Fruit fly (Drosophila melanogaster): ENCODE data around the gene ome.

The ome gene

dm6 chr3L:14672387-14673110 is at the start of gene ome, which contains the start of gene CG43121:
TSS of gene ome (plus strand) at chr3L:14672839.
TSS of gene CG43121 (minus strand) at chr3L:14672437.
- TF ChIP-seq Hr83 (GFP tag; optimal IDR thresholded peaks at IDR 0.05; ENCODE audit: poor library complexity, severe bottlenecking) = peak; percentile 95
- TF ChIP-seq usp (GFP tag; optimal IDR thresholded peaks at IDR 0.05) = no peak
- peak; percentile 57 for TF ChIP-seq h (GFP tag; optimal IDR thresholded peaks at IDR 0.05)
- TF ChIP-seq Abd-B (GFP tag; optimal IDR thresholded peaks at IDR 0.05) = no peak
- no peak for TF ChIP-seq dmrt93B (GFP tag; optimal IDR thresholded peaks at IDR 0.05)
- peak; percentile 27 for TF ChIP-seq HLH106 (tag; optimal IDR thresholded peaks at IDR 0.05)
- TF ChIP-seq CG9705 (GFP tag; optimal IDR thresholded peaks at IDR 0.05) = peak; percentile 23
- TF ChIP-seq brk (GFP tag; optimal IDR thresholded peaks at IDR 0.05) = no peak
- no peak for TF ChIP-seq tai (GFP tag; optimal IDR thresholded peaks at IDR 0.05)
- no peak for TF ChIP-seq pan (optimal IDR thresholded peaks at IDR 0.05)
- TF ChIP-seq Mio (GFP tag; optimal IDR thresholded peaks at IDR 0.05) = peak; percentile 22
- TF ChIP-seq Vsx2 (GFP tag; optimal IDR thresholded peaks at IDR 0.05; ENCODE audit: partially characterized antibody) = no peak
- peak; percentile 32 for TF ChIP-seq psq (GFP tag; optimal IDR thresholded peaks at IDR 0.05)
- TF ChIP-seq woc (GFP tag; optimal IDR thresholded peaks at IDR 0.05) = no peak
- TF ChIP-seq dl (GFP tag; optimal IDR thresholded peaks at IDR 0.05; ENCODE audit: insufficient read depth in 1 of 2, partially characterized antibody in 2 of 2) = no peak
- TF ChIP-seq Hr78 (GFP tag; optimal IDR thresholded peaks at IDR 0.05) = no peak
- TF ChIP-seq rgr (GFP tag; optimal IDR thresholded peaks at IDR 0.05) = peak; percentile 59
- TF ChIP-seq dsf (GFP tag; optimal IDR thresholded peaks at IDR 0.05; ENCODE audit: borderline replicate concordance) = no peak
- peak; percentile 58 for TF ChIP-seq Jra (GFP tag; optimal IDR thresholded peaks at IDR 0.05)
- TF ChIP-seq jim (GFP tag; optimal IDR thresholded peaks at IDR 0.05) = peak; percentile 30
- TF ChIP-seq foxo (GFP tag; optimal IDR thresholded peaks at IDR 0.05) = peak in 1 of 2 experiments; percentile 36
- no peak for TF ChIP-seq GATAd (GFP tag; optimal IDR thresholded peaks at IDR 0.05)
- no peak for TF ChIP-seq N (GFP tag; optimal IDR thresholded peaks at IDR 0.05)
- TF ChIP-seq br (GFP tag; optimal IDR thresholded peaks at IDR 0.05) = peak; percentile 62
- TF ChIP-seq Myc (optimal IDR thresholded peaks at IDR 0.05) = no peak
- TF ChIP-seq Sp1 (GFP tag; optimal IDR thresholded peaks at IDR 0.05) = peak; percentile 12
- no peak for TF ChIP-seq sage (GFP tag; optimal IDR thresholded peaks at IDR 0.05)
- TF ChIP-seq Hnf4 (GFP tag; optimal IDR thresholded peaks at IDR 0.05) = peak; percentile 48
- peak; percentile 45 for TF ChIP-seq fru (GFP tag; optimal IDR thresholded peaks at IDR 0.05)
- no peak for TF ChIP-seq Rel (GFP tag; optimal IDR thresholded peaks at IDR 0.05)
- no peak for TF ChIP-seq Rel (tag; optimal IDR thresholded peaks at IDR 0.05)
- TF ChIP-seq Dif (GFP tag; optimal IDR thresholded peaks at IDR 0.05; ENCODE audit: partially characterized antibody) = no peak
- TF ChIP-seq ey (GFP tag; optimal IDR thresholded peaks at IDR 0.05) = peak; percentile 12
- peak; percentile 28 for TF ChIP-seq OdsH (GFP tag; optimal IDR thresholded peaks at IDR 0.05)
- TF ChIP-seq CrebA (GFP tag; optimal IDR thresholded peaks at IDR 0.05; ENCODE audit: borderline replicate concordance) = no peak
- no peak for TF ChIP-seq CG32264 (GFP tag; optimal IDR thresholded peaks at IDR 0.05)

dm6 chr3L:14624425-14625309 is 48.0 kb upstream of the ome start:
- TF ChIP-seq Abd-B (GFP tag; optimal IDR thresholded peaks at IDR 0.05) (no peak), woc (GFP tag; optimal IDR thresholded peaks at IDR 0.05) (no peak), Mio (GFP tag; optimal IDR thresholded peaks at IDR 0.05) (no peak), dl (GFP tag; optimal IDR thresholded peaks at IDR 0.05; ENCODE audit: insufficient read depth in 1 of 2, partially characterized antibody in 2 of 2) (peak in 1 of 2 experiments; percentile 38), fru (GFP tag; optimal IDR thresholded peaks at IDR 0.05) (peak; percentile 9), jim (GFP tag; optimal IDR thresholded peaks at IDR 0.05) (peak; percentile 71), Hr83 (GFP tag; optimal IDR thresholded peaks at IDR 0.05; ENCODE audit: poor library complexity, severe bottlenecking) (no peak), dsf (GFP tag; optimal IDR thresholded peaks at IDR 0.05; ENCODE audit: borderline replicate concordance) (no peak), rgr (GFP tag; optimal IDR thresholded peaks at IDR 0.05) (no peak), Sp1 (GFP tag; optimal IDR thresholded peaks at IDR 0.05) (peak; percentile 37), CG32264 (GFP tag; optimal IDR thresholded peaks at IDR 0.05) (no peak), Rel (GFP tag; optimal IDR thresholded peaks at IDR 0.05) (peak; percentile 54), Rel (tag; optimal IDR thresholded peaks at IDR 0.05) (peak; percentile 3), Jra (GFP tag; optimal IDR thresholded peaks at IDR 0.05) (no peak), HLH106 (tag; optimal IDR thresholded peaks at IDR 0.05) (no peak), h (GFP tag; optimal IDR thresholded peaks at IDR 0.05) (no peak), ey (GFP tag; optimal IDR thresholded peaks at IDR 0.05) (no peak), Myc (optimal IDR thresholded peaks at IDR 0.05) (no peak), GATAd (GFP tag; optimal IDR thresholded peaks at IDR 0.05) (no peak), sv (GFP tag; optimal IDR thresholded peaks at IDR 0.05) (no peak), dmrt93B (GFP tag; optimal IDR thresholded peaks at IDR 0.05) (no peak), CG9705 (GFP tag; optimal IDR thresholded peaks at IDR 0.05) (no peak), Dfd (GFP tag; optimal IDR thresholded peaks at IDR 0.05) (no peak), Hnf4 (GFP tag; optimal IDR thresholded peaks at IDR 0.05) (no peak), Vsx2 (GFP tag; optimal IDR thresholded peaks at IDR 0.05; ENCODE audit: partially characterized antibody) (peak; percentile 56), Dif (GFP tag; optimal IDR thresholded peaks at IDR 0.05; ENCODE audit: partially characterized antibody) (peak; percentile 53), br (GFP tag; optimal IDR thresholded peaks at IDR 0.05) (no peak), foxo (GFP tag; optimal IDR thresholded peaks at IDR 0.05) (peak in 1 of 2 experiments; percentile 33), brk (GFP tag; optimal IDR thresholded peaks at IDR 0.05) (peak; percentile 84), N (GFP tag; optimal IDR thresholded peaks at IDR 0.05) (no peak), usp (GFP tag; optimal IDR thresholded peaks at IDR 0.05) (no peak), OdsH (GFP tag; optimal IDR thresholded peaks at IDR 0.05) (no peak), pan (optimal IDR thresholded peaks at IDR 0.05) (no peak), lola (GFP tag; optimal IDR thresholded peaks at IDR 0.05) (no peak), psq (GFP tag; optimal IDR thresholded peaks at IDR 0.05) (peak; percentile 90), CrebA (GFP tag; optimal IDR thresholded peaks at IDR 0.05; ENCODE audit: borderline replicate concordance) (peak; percentile 88), Hr78 (GFP tag; optimal IDR thresholded peaks at IDR 0.05) (no peak), sage (GFP tag; optimal IDR thresholded peaks at IDR 0.05) (no peak), tai (GFP tag; optimal IDR thresholded peaks at IDR 0.05) (no peak)

Data from whole organism, wandering third instar larva.